Fruit fly (Drosophila melanogaster): ENCODE results near the gene CG16713.
A peak's percentile ranks its signal among the peaks of the same experiment; 100 is the strongest.

CG16713 gene

dm6 chr2L:3711665-3712064 lies 16.5 kb upstream of the CG16713 start, which contains the start of gene cutlet (continued):
- TF ChIP-seq gfzf (GFP tag; optimal IDR thresholded peaks at IDR 0.05) (peak; percentile 25), Rfx (GFP tag; IDR thresholded peaks at IDR 0.05) (no peak), her (GFP tag; optimal IDR thresholded peaks at IDR 0.05) (no peak), CoRest (tag; optimal IDR thresholded peaks at IDR 0.05) (peak; percentile 31), pzg (GFP tag; optimal IDR thresholded peaks at IDR 0.05) (peak; percentile 63), BEAF-32 (GFP tag; optimal IDR thresholded peaks at IDR 0.05) (peak; percentile 48), gsb-n (tag; optimal IDR thresholded peaks at IDR 0.05) (no peak), mam (GFP tag; optimal IDR thresholded peaks at IDR 0.05) (no peak), dmrt99B (tag; optimal IDR thresholded peaks at IDR 0.05) (no peak), CG2202 (tag; optimal IDR thresholded peaks at IDR 0.05) (no peak), tup (GFP tag; optimal IDR thresholded peaks at IDR 0.05) (no peak), CG12942 (GFP tag; optimal IDR thresholded peaks at IDR 0.05) (no peak), jigr1 (GFP tag; IDR thresholded peaks at IDR 0.05) (no peak; the same call in 2 of the 3 replicates), lov (optimal IDR thresholded peaks at IDR 0.05) (no peak), lov (GFP tag; IDR thresholded peaks at IDR 0.05) (no peak), CG16779 (GFP tag; IDR thresholded peaks at IDR 0.05) (no peak), Mrtf (GFP tag; IDR thresholded peaks at IDR 0.05) (no peak), ac (GFP tag; optimal IDR thresholded peaks at IDR 0.05) (no peak), CG14050 (GFP tag; IDR thresholded peaks at IDR 0.05) (no peak), gce (GFP tag; IDR thresholded peaks at IDR 0.05) (no peak), sug (tag; optimal IDR thresholded peaks at IDR 0.05) (peak; percentile 25), h (optimal IDR thresholded peaks at IDR 0.05) (no peak), dpn (GFP tag; optimal IDR thresholded peaks at IDR 0.05) (no peak), amos (GFP tag; IDR thresholded peaks at IDR 0.05; ENCODE audit: partially characterized antibody) (peak; percentile 22; the same call in 1 of the 2 replicates), CG1832 (GFP tag; optimal IDR thresholded peaks at IDR 0.05) (no peak), CG4854 (GFP tag; optimal IDR thresholded peaks at IDR 0.05) (peak; percentile 85), gem (tag; optimal IDR thresholded peaks at IDR 0.05) (no peak), Dfd (GFP tag; optimal IDR thresholded peaks at IDR 0.05) (no peak), CG10959 (GFP tag; IDR thresholded peaks at IDR 0.05) (no peak), luna (GFP tag; optimal IDR thresholded peaks at IDR 0.05) (no peak), CG9932 (GFP tag; IDR thresholded peaks at IDR 0.05) (no peak), E2f1 (GFP tag; IDR thresholded peaks at IDR 0.05) (peak; percentile 86), CG8478 (optimal IDR thresholded peaks at IDR 0.05) (no peak), kni (GFP tag; optimal IDR thresholded peaks at IDR 0.05) (no peak), Atf6 (GFP tag; IDR thresholded peaks at IDR 0.05) (no peak), Sox100B (GFP tag; optimal IDR thresholded peaks at IDR 0.05) (peak; percentile 44), Oli (tag; optimal IDR thresholded peaks at IDR 0.05) (no peak), lab (GFP tag; optimal IDR thresholded peaks at IDR 0.05) (no peak), CG15479 (GFP tag; optimal IDR thresholded peaks at IDR 0.05) (no peak), CG12299 (tag; optimal IDR thresholded peaks at IDR 0.05) (no peak), CG7745 (tag; optimal IDR thresholded peaks at IDR 0.05) (no peak), bsh (GFP tag; optimal IDR thresholded peaks at IDR 0.05) (no peak), CG14710 (tag; optimal IDR thresholded peaks at IDR 0.05) (peak; percentile 31), Tbp (GFP tag; optimal IDR thresholded peaks at IDR 0.05) (no peak), crp (GFP tag; optimal IDR thresholded peaks at IDR 0.05) (peak; percentile 81 to 97), maf-S (GFP tag; optimal IDR thresholded peaks at IDR 0.05) (no peak), CG17612 (GFP tag; IDR thresholded peaks at IDR 0.05) (no peak), CG13287 (GFP tag; IDR thresholded peaks at IDR 0.05; ENCODE audit: partially characterized antibody) (peak; percentile 52; the same call in 1 of the 2 replicates), B-H1 (GFP tag; IDR thresholded peaks at IDR 0.05) (no peak), ranshi (GFP tag; IDR thresholded peaks at IDR 0.05) (no peak), pita (GFP tag; optimal IDR thresholded peaks at IDR 0.05) (no peak), ato (GFP tag; IDR thresholded peaks at IDR 0.05; ENCODE audit: partially characterized antibody) (no peak)
